Worm (Caenorhabditis elegans) whole organism, L3 larva: ENCODE measurements around the gene enu-3.5.

Experiments
- R02D3.7 ChIP-seq: fragments of 150-350 bp; optimal IDR thresholded peaks from 2 replicates; lab custom pipeline; 2014; ENCODE audit warnings: missing biosample characterization, missing genetic modification characterization
- ZK546.5 ChIP-seq: sonication (generic microtip); optimal IDR thresholded peaks from 2 replicates; lab custom pipeline; 2017; ENCODE audit warnings: missing biosample characterization, missing genetic modification characterization
- aly-2 ChIP-seq: fragments of 150-350 bp; optimal IDR thresholded peaks from 2 replicates; lab custom pipeline; 2014; ENCODE audit warnings: missing biosample characterization, missing genetic modification characterization
- ama-1 ChIP-seq: fragments of 150-350 bp; optimal IDR thresholded peaks from 2 replicates; lab custom pipeline; 2018
- ceh-16 ChIP-seq: sonication (generic microtip); optimal IDR thresholded peaks from 2 replicates; lab custom pipeline; 2017; ENCODE audit warnings: missing biosample characterization, missing genetic modification characterization
- ceh-28 ChIP-seq: fragments of 150-350 bp; optimal IDR thresholded peaks from 2 replicates; lab custom pipeline; 2014; ENCODE audit warnings: missing biosample characterization, missing genetic modification reagents, missing genetic modification characterization
- ceh-82 ChIP-seq: fragments of 150-350 bp; optimal IDR thresholded peaks from 2 replicates; lab custom pipeline; 2014; ENCODE audit warnings: missing biosample characterization, missing genetic modification characterization
- ceh-9 ChIP-seq: sonication (generic microtip); optimal IDR thresholded peaks from 2 replicates; lab custom pipeline; 2018; ENCODE audit warnings: missing biosample characterization, missing genetic modification characterization
- daf-12 ChIP-seq: fragments of 150-350 bp; optimal IDR thresholded peaks from 2 replicates; lab custom pipeline; 2014; ENCODE audit warnings: missing biosample characterization, missing genetic modification reagents, missing genetic modification characterization
- egl-27 ChIP-seq: sonication (generic microtip); optimal IDR thresholded peaks from 4 replicates; lab custom pipeline; 2017; ENCODE audit warnings: missing biosample characterization, missing genetic modification reagents, missing genetic modification characterization
- egl-5 ChIP-seq: fragments of 150-350 bp; optimal IDR thresholded peaks from 2 replicates; lab custom pipeline; 2017; ENCODE audit warnings: missing biosample characterization, missing genetic modification reagents, missing genetic modification characterization, inconsistent platforms
- elt-1 ChIP-seq: fragments of 150-350 bp; optimal IDR thresholded peaks from 2 replicates; lab custom pipeline; 2014; ENCODE audit warnings: missing biosample characterization, missing genetic modification characterization
- elt-2 ChIP-seq: sonication (generic microtip); optimal IDR thresholded peaks from 2 replicates; lab custom pipeline; 2016; ENCODE audit warnings: missing genetic modification reagents, mild to moderate bottlenecking, missing genetic modification characterization, missing compliant biosample characterization
- elt-3 ChIP-seq, 3 experiments: fragments of 150-350 bp in 1 of 3; sonication (generic microtip) in 2 of 3; optimal IDR thresholded peaks; 2 replicates in 2 of 3; 4 replicates in 1 of 3; lab custom pipeline; 2014 to 2017; ENCODE audit warnings: missing biosample characterization in 3 of 3, missing genetic modification characterization in 3 of 3
- eor-1 ChIP-seq, 2 experiments: fragments of 150-350 bp; optimal IDR thresholded peaks; 2 replicates each; lab custom pipeline; 2014 to 2018; ENCODE audit warnings: missing biosample characterization in 2 of 2, missing genetic modification characterization in 2 of 2
- fkh-10 ChIP-seq: sonication (generic microtip); optimal IDR thresholded peaks from 2 replicates; lab custom pipeline; 2017; ENCODE audit warnings: missing biosample characterization, missing genetic modification reagents, missing genetic modification characterization
- fkh-2 ChIP-seq: fragments of 150-350 bp; optimal IDR thresholded peaks from 2 replicates; lab custom pipeline; 2014; ENCODE audit warnings: missing biosample characterization, missing genetic modification reagents, missing genetic modification characterization
- fos-1 ChIP-seq: fragments of 150-350 bp; optimal IDR thresholded peaks from 2 replicates; lab custom pipeline; 2014; ENCODE audit warnings: missing biosample characterization, missing genetic modification characterization
- jun-1 ChIP-seq: fragments of 150-350 bp; optimal IDR thresholded peaks from 2 replicates; lab custom pipeline; 2014; ENCODE audit warnings: missing biosample characterization, missing genetic modification reagents, missing genetic modification characterization
- lin-15B ChIP-seq: fragments of 150-350 bp; optimal IDR thresholded peaks from 2 replicates; lab custom pipeline; 2014; ENCODE audit warnings: missing biosample characterization, missing genetic modification characterization
- lin-39 ChIP-seq: fragments of 150-350 bp; optimal IDR thresholded peaks from 2 replicates; lab custom pipeline; 2018; ENCODE audit warnings: missing biosample characterization, missing genetic modification reagents, missing genetic modification characterization
- lsy-12 ChIP-seq: sonication (generic microtip); optimal IDR thresholded peaks from 2 replicates; lab custom pipeline; 2016; ENCODE audit warnings: mild to moderate bottlenecking, missing genetic modification characterization, missing compliant biosample characterization
- mdl-1 ChIP-seq: fragments of 150-350 bp; optimal IDR thresholded peaks from 2 replicates; lab custom pipeline; 2014; ENCODE audit warnings: missing biosample characterization, missing genetic modification characterization
- mml-1 ChIP-seq: fragments of 150-350 bp; sonication (generic microtip); optimal IDR thresholded peaks from 3 replicates; lab custom pipeline; 2014; ENCODE audit warnings: missing biosample characterization, missing genetic modification characterization
- nfya-1 ChIP-seq: sonication (generic microtip); optimal IDR thresholded peaks from 2 replicates; lab custom pipeline; 2017; ENCODE audit warnings: missing genetic modification characterization, mild to moderate bottlenecking, missing compliant biosample characterization, antibody characterized with exemption, moderate library complexity; ENCODE audit not compliant: insufficient read depth
- nhr-11 ChIP-seq: fragments of 150-350 bp; optimal IDR thresholded peaks from 2 replicates; lab custom pipeline; 2014; ENCODE audit warnings: missing biosample characterization, missing genetic modification characterization
- nhr-12 ChIP-seq: fragments of 150-350 bp; optimal IDR thresholded peaks from 2 replicates; lab custom pipeline; 2014; ENCODE audit warnings: missing biosample characterization, missing genetic modification characterization
- nhr-23 ChIP-seq: fragments of 150-350 bp; optimal IDR thresholded peaks from 2 replicates; lab custom pipeline; 2014; ENCODE audit warnings: missing biosample characterization, missing genetic modification reagents, missing genetic modification characterization
- nhr-237 ChIP-seq: fragments of 150-350 bp; optimal IDR thresholded peaks from 2 replicates; lab custom pipeline; 2014; ENCODE audit warnings: missing biosample characterization, missing genetic modification characterization
- nhr-25 ChIP-seq: sonication (generic microtip); optimal IDR thresholded peaks from 2 replicates; lab custom pipeline; 2017; ENCODE audit warnings: missing biosample characterization, missing genetic modification characterization
- nhr-28 ChIP-seq: fragments of 150-350 bp; optimal IDR thresholded peaks from 2 replicates; lab custom pipeline; 2014; ENCODE audit warnings: missing biosample characterization, missing genetic modification characterization
- nhr-43 ChIP-seq: sonication (generic microtip); optimal IDR thresholded peaks from 2 replicates; lab custom pipeline; 2016; ENCODE audit warnings: mild to moderate bottlenecking, missing genetic modification characterization, missing compliant biosample characterization; ENCODE audit not compliant: poor library complexity, severe bottlenecking
- nhr-67 ChIP-seq: fragments of 150-350 bp; optimal IDR thresholded peaks from 2 replicates; lab custom pipeline; 2014; ENCODE audit warnings: missing biosample characterization, missing genetic modification characterization
- nhr-76 ChIP-seq: fragments of 150-350 bp; sonication (generic microtip); optimal IDR thresholded peaks from 5 replicates; lab custom pipeline; 2014; ENCODE audit warnings: missing biosample characterization, missing genetic modification characterization
- nhr-77 ChIP-seq: fragments of 150-350 bp; optimal IDR thresholded peaks from 2 replicates; lab custom pipeline; 2014; ENCODE audit warnings: missing biosample characterization, missing genetic modification characterization
- pha-4 ChIP-seq: fragments of 150-350 bp; optimal IDR thresholded peaks from 2 replicates; lab custom pipeline; 2014; ENCODE audit warnings: missing biosample characterization, missing genetic modification reagents, missing genetic modification characterization
- pqm-1 ChIP-seq: fragments of 150-350 bp; optimal IDR thresholded peaks from 2 replicates; lab custom pipeline; 2017; ENCODE audit warnings: missing biosample characterization, missing genetic modification characterization, inconsistent platforms
- sea-2 ChIP-seq: fragments of 150-350 bp; sonication (generic microtip); optimal IDR thresholded peaks from 4 replicates; lab custom pipeline; 2014; ENCODE audit warnings: missing biosample characterization, missing genetic modification reagents, missing genetic modification characterization
- skn-1 ChIP-seq: fragments of 150-350 bp; optimal IDR thresholded peaks from 2 replicates; lab custom pipeline; 2014; ENCODE audit warnings: missing biosample characterization, missing genetic modification characterization
- snpc-4 ChIP-seq: fragments of 150-350 bp; optimal IDR thresholded peaks from 2 replicates; lab custom pipeline; 2014; ENCODE audit warnings: missing biosample characterization, missing genetic modification characterization
- tbx-2 ChIP-seq: sonication (generic microtip); optimal IDR thresholded peaks from 2 replicates; lab custom pipeline; 2016; ENCODE audit warnings: mild to moderate bottlenecking, missing genetic modification characterization, missing compliant biosample characterization
- unc-39 ChIP-seq: sonication (generic microtip); optimal IDR thresholded peaks from 4 replicates; lab custom pipeline; 2017; ENCODE audit warnings: missing biosample characterization, missing genetic modification characterization
- unc-62 ChIP-seq: fragments of 150-350 bp; sonication (generic microtip); optimal IDR thresholded peaks from 4 replicates; lab custom pipeline; 2014; ENCODE audit warnings: missing biosample characterization, missing genetic modification reagents, missing genetic modification characterization
- zag-1 ChIP-seq: fragments of 150-350 bp; optimal IDR thresholded peaks from 2 replicates; lab custom pipeline; 2014; ENCODE audit warnings: missing biosample characterization, missing genetic modification characterization
- ztf-11 ChIP-seq: fragments of 150-350 bp; optimal IDR thresholded peaks from 2 replicates; lab custom pipeline; 2014; ENCODE audit warnings: missing biosample characterization, missing genetic modification characterization
- ztf-4 ChIP-seq: fragments of 150-350 bp; optimal IDR thresholded peaks from 2 replicates; lab custom pipeline; 2014; ENCODE audit warnings: missing biosample characterization, missing genetic modification characterization

The enu-3.5 gene

DNA sequence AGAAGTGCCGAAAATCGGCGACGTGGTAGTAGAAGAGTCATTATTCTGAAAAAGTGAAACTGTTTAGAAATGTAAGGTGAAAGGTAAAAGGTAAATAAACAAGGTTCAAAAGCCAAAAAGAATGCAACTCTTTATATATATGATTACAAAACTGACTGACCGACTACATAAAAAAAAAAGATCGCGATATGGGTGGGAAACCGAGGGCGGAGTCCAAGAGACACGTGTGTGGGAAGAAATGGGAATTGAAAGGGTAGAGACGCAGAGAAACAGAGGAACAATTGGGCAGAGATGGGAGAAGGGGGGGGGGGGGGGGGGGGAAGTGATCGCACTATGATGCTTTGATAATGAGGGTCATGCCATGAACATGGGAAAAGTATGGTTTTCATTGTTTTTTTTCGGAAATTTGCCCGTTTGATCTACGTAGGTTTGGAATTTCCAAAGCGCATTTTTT, 39.1 kb upstream of the enu-3.5 start, which contains the start of gene Y37D8A.4 (continued):
- no peak for TF ChIP-seq ceh-82
- TF ChIP-seq ceh-28 (tag; lab: Kevin White, UChicago), result no peak
- TF ChIP-seq unc-62 (GFP tag; lab: Kevin White, UChicago), result no peak
- peak; percentile 37 for TF ChIP-seq nhr-43 (tag; lab: Kevin White, UChicago)
- TF ChIP-seq eor-1 (tag; optimal IDR thresholded peaks at IDR 0.05; lab: Kevin White, UChicago), result no peak
- no peak for TF ChIP-seq fos-1
- no peak for TF ChIP-seq fkh-10 (GFP tag; lab: Kevin White, UChicago)
- TF ChIP-seq egl-27, result no peak
- TF ChIP-seq nhr-77 (tag; lab: Kevin White, UChicago), result no peak
- peak; percentile 40 for TF ChIP-seq pqm-1
- no peak for TF ChIP-seq ceh-9 (tag; lab: Kevin White, UChicago)
- no peak for TF ChIP-seq tbx-2 (tag; lab: Kevin White, UChicago)
- no peak for TF ChIP-seq ama-1 (lab: Kevin White, UChicago)
- no peak for TF ChIP-seq mml-1 (tag; lab: Kevin White, UChicago)
- TF ChIP-seq daf-12 (tag; lab: Kevin White, UChicago), result no peak
- no peak for TF ChIP-seq aly-2 (tag; lab: Kevin White, UChicago)
- no peak for TF ChIP-seq lsy-12 (tag; lab: Kevin White, UChicago)
- no peak for TF ChIP-seq sea-2 (GFP tag; lab: Kevin White, UChicago)
- no peak for TF ChIP-seq egl-5 (tag; lab: Kevin White, UChicago)
- no peak for TF ChIP-seq ZK546.5 (tag; lab: Kevin White, UChicago)
- TF ChIP-seq pha-4, result peak; percentile 6

DNA sequence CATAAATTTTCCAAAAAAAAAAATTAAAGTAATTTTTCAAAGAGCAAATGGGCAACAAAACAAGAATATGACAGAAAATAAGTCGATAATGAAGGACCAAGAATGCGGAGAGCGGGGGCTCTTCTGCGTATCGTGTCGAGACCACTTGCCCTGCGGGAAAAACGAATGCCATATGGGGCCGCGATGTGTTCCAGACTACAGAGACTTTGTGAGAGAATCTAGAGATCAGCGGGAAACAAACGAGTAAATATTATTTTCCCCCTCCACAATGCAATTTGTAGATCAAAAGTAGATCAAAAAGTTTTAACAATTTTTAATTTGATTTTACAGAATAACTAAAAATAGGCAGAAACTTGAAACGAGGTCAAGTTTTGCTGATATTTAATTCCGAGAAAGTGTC, 37.8 kb upstream of the enu-3.5 start:
- TF ChIP-seq jun-1 (tag; lab: Kevin White, UChicago), result no peak
- TF ChIP-seq daf-12 (tag; lab: Kevin White, UChicago), result no peak
- TF ChIP-seq mdl-1 (tag; lab: Kevin White, UChicago), result no peak

ce11 chrIII:12841328-12841727, 36.7 kb upstream of the enu-3.5 start:
- TF ChIP-seq nhr-28 (tag; lab: Kevin White, UChicago) (no peak), mml-1 (tag; lab: Kevin White, UChicago) (no peak), lsy-12 (tag; lab: Kevin White, UChicago) (peak; percentile 4), R02D3.7 (tag; lab: Kevin White, UChicago) (peak; percentile 60), fkh-10 (GFP tag; lab: Kevin White, UChicago) (peak; percentile 18), daf-12 (tag; lab: Kevin White, UChicago) (peak; percentile 99), lin-39 (tag; lab: Kevin White, UChicago) (no peak), unc-62 (GFP tag; lab: Kevin White, UChicago) (peak; percentile 41), pqm-1 (peak; percentile 93), ztf-4 (tag; lab: Kevin White, UChicago) (no peak), nhr-23 (tag; lab: Kevin White, UChicago) (peak; percentile 93), sea-2 (GFP tag; lab: Kevin White, UChicago) (no peak), elt-2 (tag; lab: Kevin White, UChicago) (peak; percentile 51), fkh-2 (tag; lab: Kevin White, UChicago) (no peak), ceh-9 (tag; lab: Kevin White, UChicago) (no peak), eor-1 (tag; optimal IDR thresholded peaks at IDR 0.05; lab: Kevin White, UChicago) (no peak), ceh-82 (peak; percentile 10), nhr-237 (tag; lab: Kevin White, UChicago) (no peak), egl-27 (peak; percentile 14), ama-1 (lab: Kevin White, UChicago) (no peak), unc-39 (no peak), zag-1 (tag; lab: Kevin White, UChicago) (no peak), nhr-77 (tag; lab: Kevin White, UChicago) (peak; percentile 17), nhr-25 (tag; lab: Kevin White, UChicago) (peak; percentile 60), jun-1 (tag; lab: Kevin White, UChicago) (peak; percentile 75), ceh-16 (no peak), egl-5 (tag; lab: Kevin White, UChicago) (no peak), lin-15B (peak; percentile 69), ztf-11 (tag; lab: Kevin White, UChicago) (no peak), elt-3 (tag; optimal IDR thresholded peaks at IDR 0.05; lab: Kevin White, UChicago) (peak in 1 of 3 experiments; percentile 9), elt-1 (tag; lab: Kevin White, UChicago) (no peak), aly-2 (tag; lab: Kevin White, UChicago) (no peak), nhr-11 (tag; lab: Kevin White, UChicago) (no peak), ZK546.5 (tag; lab: Kevin White, UChicago) (no peak), nhr-67 (tag; lab: Kevin White, UChicago) (no peak), mdl-1 (tag; lab: Kevin White, UChicago) (peak; percentile 74), fos-1 (peak; percentile 31), pha-4 (peak; percentile 57), snpc-4 (tag; lab: Kevin White, UChicago) (peak; percentile 54), nhr-76 (tag; lab: Kevin White, UChicago) (peak; percentile 13), ceh-28 (tag; lab: Kevin White, UChicago) (peak; percentile 75), nhr-12 (tag; lab: Kevin White, UChicago) (no peak), skn-1 (tag; lab: Kevin White, UChicago) (peak; percentile 26), tbx-2 (tag; lab: Kevin White, UChicago) (peak; percentile 74), nhr-43 (tag; lab: Kevin White, UChicago) (peak; percentile 90), nfya-1 (peak; percentile 91)
